Worm (Caenorhabditis elegans) whole organism, young adult: ENCODE results near the gene fipr-2.

Source experiments
- C06A6.2 ChIP-seq: fragments of 200-800 bp; sonication (Bioruptor generic); conservative IDR thresholded peaks from 2 replicates; pipeline ENCODE4 v1.3.6; 2022; ENCODE audit warnings: missing genetic modification characterization, missing compliant biosample characterization
- C17E4.6 ChIP-seq: fragments of 200-800 bp; sonication (Bioruptor generic); IDR thresholded peaks from 2 replicates; pipeline ENCODE4 v1.3.6; 2022; ENCODE audit warnings: missing genetic modification reagents, missing genetic modification characterization, missing compliant biosample characterization
- F10E7.11 ChIP-seq: sonication (generic microtip); optimal IDR thresholded peaks from 2 replicates; lab custom pipeline; 2017; ENCODE audit warnings: mild to moderate bottlenecking, missing genetic modification characterization, moderate library complexity, missing compliant biosample characterization
- F22D6.2 ChIP-seq: sonication (generic microtip); optimal IDR thresholded peaks from 2 replicates; lab custom pipeline; 2016; ENCODE audit warnings: mild to moderate bottlenecking, missing genetic modification characterization, missing compliant biosample characterization
- F23B12.7 ChIP-seq: sonication (generic microtip); optimal IDR thresholded peaks from 2 replicates; lab custom pipeline; 2017; ENCODE audit warnings: missing genetic modification characterization, mild to moderate bottlenecking, missing compliant biosample characterization, antibody characterized with exemption, moderate library complexity; ENCODE audit not compliant: insufficient read depth
- F49E8.2 ChIP-seq: sonication (generic microtip); optimal IDR thresholded peaks from 3 replicates; lab custom pipeline; 2017; ENCODE audit warnings: missing genetic modification characterization, mild to moderate bottlenecking, missing compliant biosample characterization, antibody characterized with exemption, moderate library complexity; ENCODE audit not compliant: insufficient read depth
- F52B5.7 ChIP-seq: sonication (generic microtip); optimal IDR thresholded peaks from 2 replicates; lab custom pipeline; 2016; ENCODE audit warnings: mild to moderate bottlenecking, missing genetic modification characterization, missing compliant biosample characterization
- K11D2.4 ChIP-seq: fragments of 200-800 bp; sonication (Bioruptor generic); IDR thresholded peaks from 2 replicates; pipeline ENCODE4 v1.3.6; 2022; ENCODE audit warnings: missing genetic modification reagents, missing genetic modification characterization, missing compliant biosample characterization
- Y53F4B.3 ChIP-seq: fragments of 200-800 bp; sonication (Bioruptor generic); IDR thresholded peaks from 2 replicates; pipeline ENCODE4 v1.3.6; 2022; ENCODE audit warnings: missing genetic modification reagents, missing genetic modification characterization, missing compliant biosample characterization
- Y67H2A.10 ChIP-seq: fragments of 200-800 bp; sonication (Bioruptor generic); conservative IDR thresholded peaks from 2 replicates; pipeline ENCODE4 v1.3.6; 2022; ENCODE audit warnings: missing genetic modification reagents, missing genetic modification characterization, missing compliant biosample characterization
- ama-1 ChIP-seq, 3 experiments: fragments of 150-350 bp in 1 of 3; sonication (generic microtip) in 2 of 3; optimal IDR thresholded peaks; 2 replicates each; lab custom pipeline; 2014 to 2018; ENCODE audit warnings: missing biosample characterization in 2 of 3, missing genetic modification characterization in 2 of 3, missing genetic modification reagents in 2 of 3
- ceh-91 ChIP-seq: fragments of 200-800 bp; sonication (Bioruptor generic); IDR thresholded peaks from 2 replicates; pipeline ENCODE4 v1.3.6; 2022; ENCODE audit warnings: missing genetic modification reagents, missing genetic modification characterization, missing compliant biosample characterization
- chd-7 ChIP-seq: sonication (generic microtip); optimal IDR thresholded peaks from 2 replicates; lab custom pipeline; 2016; ENCODE audit warnings: mild to moderate bottlenecking, missing genetic modification characterization, moderate library complexity, missing compliant biosample characterization
- dox-1 ChIP-seq: fragments of 200-800 bp; sonication (Bioruptor generic); IDR thresholded peaks from 2 replicates; pipeline ENCODE4 v1.3.6; 2022; ENCODE audit warnings: missing genetic modification reagents, missing genetic modification characterization, missing compliant biosample characterization
- dpff-1 ChIP-seq: sonication (generic microtip); optimal IDR thresholded peaks from 2 replicates; lab custom pipeline; 2017; ENCODE audit warnings: mild to moderate bottlenecking, missing genetic modification characterization, missing compliant biosample characterization
- dpl-1 ChIP-seq: fragments of 150-350 bp; optimal IDR thresholded peaks from 2 replicates; lab custom pipeline; 2014; ENCODE audit warnings: missing biosample characterization, missing genetic modification reagents, missing genetic modification characterization
- egl-18 ChIP-seq: fragments of 200-800 bp; sonication (Bioruptor generic); IDR thresholded peaks from 2 replicates; pipeline ENCODE4 v1.3.6; 2022; ENCODE audit warnings: missing genetic modification reagents, missing genetic modification characterization, missing compliant biosample characterization
- egl-44 ChIP-seq: fragments of 200-800 bp; sonication (Bioruptor generic); IDR thresholded peaks from 2 replicates; pipeline ENCODE4 v1.3.6; 2022; ENCODE audit warnings: missing genetic modification reagents, missing genetic modification characterization, missing compliant biosample characterization
- egrh-3 ChIP-seq: fragments of 200-800 bp; sonication (Bioruptor generic); IDR thresholded peaks from 2 replicates; pipeline ENCODE4 v1.3.6; 2022; ENCODE audit warnings: missing genetic modification reagents, missing genetic modification characterization, missing compliant biosample characterization
- ets-4 ChIP-seq: fragments of 200-800 bp; sonication (Bioruptor generic); optimal IDR thresholded peaks from 2 replicates; lab custom pipeline; 2018; ENCODE audit warnings: mild to moderate bottlenecking, missing genetic modification characterization, missing compliant biosample characterization
- hlh-26 ChIP-seq: fragments of 200-800 bp; sonication (Bioruptor generic); conservative IDR thresholded peaks from 2 replicates; pipeline ENCODE4 v1.3.6; 2022; ENCODE audit warnings: missing genetic modification reagents, missing genetic modification characterization, missing compliant biosample characterization
- hmg-1.2 ChIP-seq: fragments of 200-800 bp; sonication (Bioruptor generic); IDR thresholded peaks from 2 replicates; pipeline ENCODE4 v1.3.6; 2022; ENCODE audit warnings: missing genetic modification reagents, missing genetic modification characterization, missing compliant biosample characterization
- let-526 ChIP-seq: fragments of 200-800 bp; sonication (Bioruptor generic); IDR thresholded peaks from 2 replicates; pipeline ENCODE4 v1.3.6; 2022; ENCODE audit warnings: missing genetic modification reagents, missing genetic modification characterization, missing compliant biosample characterization
- lin-26 ChIP-seq: fragments of 200-800 bp; sonication (Bioruptor generic); IDR thresholded peaks from 2 replicates; pipeline ENCODE4 v1.3.6; 2022; ENCODE audit warnings: missing genetic modification reagents, missing genetic modification characterization, missing compliant biosample characterization
- lin-40 ChIP-seq: sonication (generic microtip); optimal IDR thresholded peaks from 2 replicates; lab custom pipeline; 2016; ENCODE audit warnings: missing genetic modification characterization, mild to moderate bottlenecking, missing compliant biosample characterization, missing genotype, missing genetic modification reagents
- lsy-27 ChIP-seq: sonication (generic microtip); optimal IDR thresholded peaks from 2 replicates; lab custom pipeline; 2017; ENCODE audit warnings: missing genetic modification characterization, mild to moderate bottlenecking, missing compliant biosample characterization, antibody characterized with exemption, missing genotype, borderline replicate concordance; ENCODE audit not compliant: insufficient read depth
- madf-3 ChIP-seq: fragments of 200-800 bp; sonication (Bioruptor generic); IDR thresholded peaks from 2 replicates; pipeline ENCODE4 v1.3.6; 2022; ENCODE audit warnings: missing genetic modification reagents, missing genetic modification characterization, missing compliant biosample characterization
- madf-6 ChIP-seq: fragments of 200-800 bp; sonication (Bioruptor generic); IDR thresholded peaks from 2 replicates; pipeline ENCODE4 v1.3.6; 2022; ENCODE audit warnings: missing genetic modification reagents, missing genetic modification characterization, missing compliant biosample characterization
- madf-8 ChIP-seq: fragments of 200-800 bp; sonication (Bioruptor generic); conservative IDR thresholded peaks from 2 replicates; pipeline ENCODE4 v1.3.6; 2022; ENCODE audit warnings: missing genetic modification reagents, missing genetic modification characterization, missing compliant biosample characterization
- mel-28 ChIP-seq: sonication (generic microtip); optimal IDR thresholded peaks from 2 replicates; lab custom pipeline; 2016; ENCODE audit warnings: borderline replicate concordance, mild to moderate bottlenecking, missing genetic modification characterization, missing compliant biosample characterization
- nhr-120 ChIP-seq: fragments of 200-800 bp; sonication (Bioruptor generic); IDR thresholded peaks from 2 replicates; pipeline ENCODE4 v1.3.6; 2022; ENCODE audit warnings: missing genetic modification characterization, missing compliant biosample characterization
- pbrm-1 ChIP-seq: fragments of 200-800 bp; sonication (Bioruptor generic); IDR thresholded peaks from 2 replicates; pipeline ENCODE4 v1.3.6; 2022; ENCODE audit warnings: missing genetic modification reagents, missing genetic modification characterization, missing compliant biosample characterization
- pha-4 ChIP-seq: fragments of 150-350 bp; sonication (generic microtip); optimal IDR thresholded peaks from 2 replicates; lab custom pipeline; 2014; ENCODE audit warnings: missing biosample characterization, missing genetic modification reagents, missing genetic modification characterization
- rcor-1 ChIP-seq: fragments of 200-800 bp; sonication (Bioruptor generic); IDR thresholded peaks from 2 replicates; pipeline ENCODE4 v1.3.6; 2022; ENCODE audit warnings: missing genetic modification reagents, missing genetic modification characterization, missing compliant biosample characterization
- sdz-38 ChIP-seq: sonication (generic microtip); optimal IDR thresholded peaks from 2 replicates; lab custom pipeline; 2016; ENCODE audit warnings: missing genotype, missing genetic modification characterization, missing compliant biosample characterization
- snpc-1.1 ChIP-seq: sonication (generic microtip); optimal IDR thresholded peaks from 2 replicates; lab custom pipeline; 2017; ENCODE audit warnings: missing genetic modification characterization, mild to moderate bottlenecking, missing compliant biosample characterization, antibody characterized with exemption, moderate library complexity, missing genotype, missing genetic modification reagents; ENCODE audit not compliant: insufficient read depth
- snpc-3.4 ChIP-seq: sonication (generic microtip); optimal IDR thresholded peaks from 2 replicates; lab custom pipeline; 2017; ENCODE audit warnings: missing genetic modification characterization, mild to moderate bottlenecking, missing compliant biosample characterization, antibody characterized with exemption, moderate library complexity, missing genotype, missing genetic modification reagents
- somi-1 ChIP-seq: fragments of 200-800 bp; sonication (Bioruptor generic); optimal IDR thresholded peaks from 2 replicates; lab custom pipeline; 2018; ENCODE audit warnings: mild to moderate bottlenecking, missing genetic modification characterization, missing compliant biosample characterization
- tbx-9 ChIP-seq: sonication (generic microtip); optimal IDR thresholded peaks from 2 replicates; lab custom pipeline; 2016; ENCODE audit warnings: borderline replicate concordance, missing genetic modification characterization, inconsistent platforms, missing compliant biosample characterization
- tlf-1 ChIP-seq: fragments of 200-800 bp; sonication (Bioruptor generic); optimal IDR thresholded peaks from 2 replicates; lab custom pipeline; 2018; ENCODE audit warnings: mild to moderate bottlenecking, missing genetic modification characterization, missing compliant biosample characterization
- unc-130 ChIP-seq: sonication (generic microtip); optimal IDR thresholded peaks from 2 replicates; lab custom pipeline; 2016; ENCODE audit warnings: missing genetic modification reagents, missing genetic modification characterization, missing compliant biosample characterization
- unc-62 ChIP-seq: fragments of 150-350 bp; optimal IDR thresholded peaks from 2 replicates; lab custom pipeline; 2014; ENCODE audit warnings: missing biosample characterization, missing genetic modification reagents, missing genetic modification characterization
- zfh-2 ChIP-seq: fragments of 200-800 bp; sonication (Bioruptor generic); conservative IDR thresholded peaks from 2 replicates; pipeline ENCODE4 v1.3.6; 2022; ENCODE audit warnings: missing genetic modification reagents, missing genetic modification characterization, missing compliant biosample characterization

The fipr-2 gene

ce11 chrV:12331820-12332219 is 33.3 kb upstream of the fipr-2 start (continued):
- TF ChIP-seq hmg-1.2 (GFP tag; lab: Robert Waterston, UW), result peak; percentile 64

DNA sequence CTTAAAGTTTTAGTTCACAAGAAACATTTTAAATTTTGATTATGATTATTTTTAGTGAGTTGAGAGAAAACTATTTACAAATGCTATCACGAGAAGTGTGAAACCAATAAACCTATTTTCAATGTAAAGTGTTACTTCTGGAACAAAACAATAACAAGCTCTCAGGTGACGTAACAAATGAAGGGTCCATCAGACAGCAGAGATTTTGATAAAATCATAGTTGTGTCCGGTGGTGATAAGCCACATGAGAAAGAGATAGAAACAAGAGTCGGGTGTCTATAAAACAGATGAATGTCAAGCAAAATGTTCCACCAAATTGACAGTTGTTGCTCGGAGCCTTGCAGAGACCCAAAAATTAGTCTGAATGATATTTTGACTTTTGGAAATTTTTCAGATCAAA is 30.8 kb upstream of the fipr-2 start:
- TF ChIP-seq chd-7 (tag; lab: Kevin White, UChicago) (no peak), F23B12.7 (no peak), egrh-3 (GFP tag; lab: Robert Waterston, UW) (no peak), ets-4 (GFP tag; lab: Kevin White, UChicago) (no peak), F52B5.7 (tag; lab: Kevin White, UChicago) (no peak), lin-26 (GFP tag; lab: Robert Waterston, UW) (no peak), sdz-38 (tag; lab: Kevin White, UChicago) (no peak), Y53F4B.3 (no peak), rcor-1 (GFP tag; lab: Robert Waterston, UW) (no peak), Y67H2A.10 (GFP tag; lab: Robert Waterston, UW) (no peak), lin-40 (no peak)

DNA sequence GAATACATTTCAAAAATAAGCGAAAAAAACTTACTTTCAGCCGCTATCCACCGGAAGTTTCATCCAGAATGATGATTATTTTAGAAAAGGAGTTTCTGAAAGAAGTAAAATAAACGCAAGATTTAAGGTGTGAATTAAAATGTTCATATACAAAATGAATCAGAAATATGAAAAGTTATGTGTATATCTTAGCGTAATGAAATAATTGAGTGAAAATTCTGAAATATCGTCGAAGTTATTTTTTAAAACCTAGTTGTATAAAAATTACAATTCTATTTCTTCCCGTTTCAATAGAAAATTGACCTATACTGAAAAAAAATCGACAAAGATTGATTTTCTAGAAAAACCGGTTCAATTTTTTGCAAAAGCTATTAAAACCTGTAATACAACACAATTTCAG is 27.3 kb upstream of the fipr-2 start, which contains the start of gene twk-13:
twk-13 (minus strand) TSS at position 101 of the 400 bp plus-strand sequence.
- TF ChIP-seq pbrm-1 (no peak), ama-1 (optimal IDR thresholded peaks at IDR 0.05; lab: Kevin White, UChicago) (no peak), ama-1 (GFP tag; optimal IDR thresholded peaks at IDR 0.05; lab: Kevin White, UChicago) (no peak), lsy-27 (tag; lab: Kevin White, UChicago) (no peak), madf-3 (no peak), zfh-2 (GFP tag; lab: Robert Waterston, UW) (no peak), K11D2.4 (GFP tag; lab: Robert Waterston, UW) (no peak), madf-6 (no peak), dox-1 (GFP tag; lab: Robert Waterston, UW) (no peak), egl-18 (GFP tag; lab: Robert Waterston, UW) (no peak)

ce11 chrV:12343419-12343969 is 21.7 kb upstream of the fipr-2 start, which contains the start of gene tomm-20:
Gene tomm-20 (minus strand): TSS chrV:12343469.
- TF ChIP-seq let-526 (GFP tag; lab: Robert Waterston, UW) (no peak), egl-44 (no peak), madf-3 (peak; percentile 87), pha-4 (peak; percentile 37), unc-62 (GFP tag; lab: Kevin White, UChicago) (no peak), snpc-1.1 (peak; percentile 40), egl-18 (GFP tag; lab: Robert Waterston, UW) (0 out of 2 replicates have a peak, but pooled peaks have one; percentile 66), dpff-1 (tag; lab: Kevin White, UChicago) (no peak), F49E8.2 (peak; percentile 56), tbx-9 (tag; lab: Kevin White, UChicago) (no peak), snpc-3.4 (peak; percentile 80), mel-28 (tag; lab: Kevin White, UChicago) (no peak), C17E4.6 (GFP tag; lab: Robert Waterston, UW) (0 out of 2 replicates have a peak, but pooled peaks have one; percentile 43), dpl-1 (GFP tag; lab: Kevin White, UChicago) (peak; percentile 98), F10E7.11 (tag; lab: Kevin White, UChicago) (no peak), unc-130 (GFP tag; lab: Kevin White, UChicago) (peak; percentile 69), hmg-1.2 (GFP tag; lab: Robert Waterston, UW) (peak; percentile 74), F22D6.2 (tag; lab: Kevin White, UChicago) (peak; percentile 65), C06A6.2 (GFP tag; lab: Robert Waterston, UW) (peak; percentile 73), madf-8 (GFP tag; lab: Robert Waterston, UW) (peak; percentile 65), hlh-26 (GFP tag; lab: Robert Waterston, UW) (no peak), tlf-1 (GFP tag; lab: Kevin White, UChicago) (peak; percentile 86), nhr-120 (GFP tag; lab: Robert Waterston, UW) (no peak), ceh-91 (GFP tag; lab: Robert Waterston, UW) (peak; percentile 10; the same call in 1 of the 2 replicates), somi-1 (GFP tag; lab: Kevin White, UChicago) (peak; percentile 47)
